Worm (Caenorhabditis elegans): ENCODE results near the gene sra-36.

DNA sequence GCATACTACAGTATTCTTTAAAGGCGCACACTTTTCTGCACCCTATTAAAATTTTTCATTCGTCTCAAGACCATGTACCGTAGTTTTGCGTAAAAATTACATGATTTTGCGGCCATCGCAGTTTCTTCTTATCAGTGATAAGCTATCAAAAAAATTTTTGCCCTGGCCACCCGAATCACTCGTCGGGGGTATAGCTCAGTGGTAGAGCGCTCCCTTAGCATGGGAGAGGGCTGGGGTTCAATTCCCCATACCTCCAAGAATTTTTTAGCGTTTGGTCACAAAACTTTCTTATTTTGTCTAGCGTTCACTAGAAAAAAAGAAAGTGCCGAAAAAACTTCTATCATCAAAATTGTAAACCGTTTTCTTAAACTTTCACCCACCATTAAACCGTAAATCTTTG lies 24.7 kb upstream of the sra-36 start:
- TF ChIP-seq lir-3 (tag; optimal IDR thresholded peaks at IDR 0.05; ENCODE audit: poor library complexity) (no peak), hpl-2 (GFP tag; optimal IDR thresholded peaks at IDR 0.05) (no peak), nhr-11 (tag; optimal IDR thresholded peaks at IDR 0.05) (no peak), lin-39 (tag; optimal IDR thresholded peaks at IDR 0.05) (no peak), nhr-237 (tag; optimal IDR thresholded peaks at IDR 0.05) (no peak), mef-2 (tag; optimal IDR thresholded peaks at IDR 0.05) (no peak), fkh-10 (GFP tag; optimal IDR thresholded peaks at IDR 0.05) (no peak)
